Worm (Caenorhabditis elegans) whole organism, L3 larva: ENCODE results near the gene Y53F4B.25.
"Not testable (repeated sequence)": the region's sequence is repeated elsewhere in the genome, so short reads cannot be mapped to it uniquely, and the experiment has no call there.

Source experiments
- R02D3.7 ChIP-seq: fragments of 150-350 bp; optimal IDR thresholded peaks from 2 replicates; lab custom pipeline; 2014; ENCODE audit warnings: missing biosample characterization, missing genetic modification characterization
- ZK546.5 ChIP-seq: sonication (generic microtip); optimal IDR thresholded peaks from 2 replicates; lab custom pipeline; 2017; ENCODE audit warnings: missing biosample characterization, missing genetic modification characterization
- aly-2 ChIP-seq: fragments of 150-350 bp; optimal IDR thresholded peaks from 2 replicates; lab custom pipeline; 2014; ENCODE audit warnings: missing biosample characterization, missing genetic modification characterization
- ama-1 ChIP-seq: fragments of 150-350 bp; optimal IDR thresholded peaks from 2 replicates; lab custom pipeline; 2018
- ceh-16 ChIP-seq: sonication (generic microtip); optimal IDR thresholded peaks from 2 replicates; lab custom pipeline; 2017; ENCODE audit warnings: missing biosample characterization, missing genetic modification characterization
- ceh-28 ChIP-seq: fragments of 150-350 bp; optimal IDR thresholded peaks from 2 replicates; lab custom pipeline; 2014; ENCODE audit warnings: missing biosample characterization, missing genetic modification reagents, missing genetic modification characterization
- ceh-9 ChIP-seq: sonication (generic microtip); optimal IDR thresholded peaks from 2 replicates; lab custom pipeline; 2018; ENCODE audit warnings: missing biosample characterization, missing genetic modification characterization
- daf-12 ChIP-seq: fragments of 150-350 bp; optimal IDR thresholded peaks from 2 replicates; lab custom pipeline; 2014; ENCODE audit warnings: missing biosample characterization, missing genetic modification reagents, missing genetic modification characterization
- egl-27 ChIP-seq: sonication (generic microtip); optimal IDR thresholded peaks from 4 replicates; lab custom pipeline; 2017; ENCODE audit warnings: missing biosample characterization, missing genetic modification reagents, missing genetic modification characterization
- egl-5 ChIP-seq: fragments of 150-350 bp; optimal IDR thresholded peaks from 2 replicates; lab custom pipeline; 2017; ENCODE audit warnings: missing biosample characterization, missing genetic modification reagents, missing genetic modification characterization, inconsistent platforms
- elt-1 ChIP-seq: fragments of 150-350 bp; optimal IDR thresholded peaks from 2 replicates; lab custom pipeline; 2014; ENCODE audit warnings: missing biosample characterization, missing genetic modification characterization
- elt-3 ChIP-seq, 3 experiments: fragments of 150-350 bp in 1 of 3; sonication (generic microtip) in 2 of 3; optimal IDR thresholded peaks; 2 replicates in 2 of 3; 4 replicates in 1 of 3; lab custom pipeline; 2014 to 2017; ENCODE audit warnings: missing biosample characterization in 3 of 3, missing genetic modification characterization in 3 of 3
- eor-1 ChIP-seq, 2 experiments: fragments of 150-350 bp; optimal IDR thresholded peaks; 2 replicates each; lab custom pipeline; 2014 to 2018; ENCODE audit warnings: missing biosample characterization in 2 of 2, missing genetic modification characterization in 2 of 2
- fkh-10 ChIP-seq: sonication (generic microtip); optimal IDR thresholded peaks from 2 replicates; lab custom pipeline; 2017; ENCODE audit warnings: missing biosample characterization, missing genetic modification reagents, missing genetic modification characterization
- fos-1 ChIP-seq: fragments of 150-350 bp; optimal IDR thresholded peaks from 2 replicates; lab custom pipeline; 2014; ENCODE audit warnings: missing biosample characterization, missing genetic modification characterization
- hmg-11 ChIP-seq: sonication (generic microtip); optimal IDR thresholded peaks from 2 replicates; lab custom pipeline; 2016; ENCODE audit warnings: missing genetic modification characterization, missing compliant biosample characterization
- jun-1 ChIP-seq: fragments of 150-350 bp; optimal IDR thresholded peaks from 2 replicates; lab custom pipeline; 2014; ENCODE audit warnings: missing biosample characterization, missing genetic modification reagents, missing genetic modification characterization
- lin-15B ChIP-seq: fragments of 150-350 bp; optimal IDR thresholded peaks from 2 replicates; lab custom pipeline; 2014; ENCODE audit warnings: missing biosample characterization, missing genetic modification characterization
- lsy-12 ChIP-seq: sonication (generic microtip); optimal IDR thresholded peaks from 2 replicates; lab custom pipeline; 2016; ENCODE audit warnings: mild to moderate bottlenecking, missing genetic modification characterization, missing compliant biosample characterization
- mdl-1 ChIP-seq: fragments of 150-350 bp; optimal IDR thresholded peaks from 2 replicates; lab custom pipeline; 2014; ENCODE audit warnings: missing biosample characterization, missing genetic modification characterization
- mml-1 ChIP-seq: fragments of 150-350 bp; sonication (generic microtip); optimal IDR thresholded peaks from 3 replicates; lab custom pipeline; 2014; ENCODE audit warnings: missing biosample characterization, missing genetic modification characterization
- nfya-1 ChIP-seq: sonication (generic microtip); optimal IDR thresholded peaks from 2 replicates; lab custom pipeline; 2017; ENCODE audit warnings: missing genetic modification characterization, mild to moderate bottlenecking, missing compliant biosample characterization, antibody characterized with exemption, moderate library complexity; ENCODE audit not compliant: insufficient read depth
- nhr-11 ChIP-seq: fragments of 150-350 bp; optimal IDR thresholded peaks from 2 replicates; lab custom pipeline; 2014; ENCODE audit warnings: missing biosample characterization, missing genetic modification characterization
- nhr-12 ChIP-seq: fragments of 150-350 bp; optimal IDR thresholded peaks from 2 replicates; lab custom pipeline; 2014; ENCODE audit warnings: missing biosample characterization, missing genetic modification characterization
- nhr-237 ChIP-seq: fragments of 150-350 bp; optimal IDR thresholded peaks from 2 replicates; lab custom pipeline; 2014; ENCODE audit warnings: missing biosample characterization, missing genetic modification characterization
- nhr-25 ChIP-seq: sonication (generic microtip); optimal IDR thresholded peaks from 2 replicates; lab custom pipeline; 2017; ENCODE audit warnings: missing biosample characterization, missing genetic modification characterization
- nhr-43 ChIP-seq: sonication (generic microtip); optimal IDR thresholded peaks from 2 replicates; lab custom pipeline; 2016; ENCODE audit warnings: mild to moderate bottlenecking, missing genetic modification characterization, missing compliant biosample characterization; ENCODE audit not compliant: poor library complexity, severe bottlenecking
- nhr-76 ChIP-seq: fragments of 150-350 bp; sonication (generic microtip); optimal IDR thresholded peaks from 5 replicates; lab custom pipeline; 2014; ENCODE audit warnings: missing biosample characterization, missing genetic modification characterization
- nhr-77 ChIP-seq: fragments of 150-350 bp; optimal IDR thresholded peaks from 2 replicates; lab custom pipeline; 2014; ENCODE audit warnings: missing biosample characterization, missing genetic modification characterization
- pha-4 ChIP-seq: fragments of 150-350 bp; optimal IDR thresholded peaks from 2 replicates; lab custom pipeline; 2014; ENCODE audit warnings: missing biosample characterization, missing genetic modification reagents, missing genetic modification characterization
- pqm-1 ChIP-seq: fragments of 150-350 bp; optimal IDR thresholded peaks from 2 replicates; lab custom pipeline; 2017; ENCODE audit warnings: missing biosample characterization, missing genetic modification characterization, inconsistent platforms
- sea-2 ChIP-seq: fragments of 150-350 bp; sonication (generic microtip); optimal IDR thresholded peaks from 4 replicates; lab custom pipeline; 2014; ENCODE audit warnings: missing biosample characterization, missing genetic modification reagents, missing genetic modification characterization
- skn-1 ChIP-seq: fragments of 150-350 bp; optimal IDR thresholded peaks from 2 replicates; lab custom pipeline; 2014; ENCODE audit warnings: missing biosample characterization, missing genetic modification characterization
- snpc-4 ChIP-seq: fragments of 150-350 bp; optimal IDR thresholded peaks from 2 replicates; lab custom pipeline; 2014; ENCODE audit warnings: missing biosample characterization, missing genetic modification characterization
- zag-1 ChIP-seq: fragments of 150-350 bp; optimal IDR thresholded peaks from 2 replicates; lab custom pipeline; 2014; ENCODE audit warnings: missing biosample characterization, missing genetic modification characterization
- ztf-11 ChIP-seq: fragments of 150-350 bp; optimal IDR thresholded peaks from 2 replicates; lab custom pipeline; 2014; ENCODE audit warnings: missing biosample characterization, missing genetic modification characterization

Gene Y53F4B.25

ce11 chrII:15134332-15134731 is 1.7 kb upstream of the Y53F4B.25 start, which contains the start of gene Y53F4B.24:
TSS of gene Y53F4B.24 (minus strand) at chrII:15134432.
- TF ChIP-seq ztf-11 (tag; lab: Kevin White, UChicago) (no peak), nhr-77 (no peak), mdl-1 (tag; lab: Kevin White, UChicago) (no peak), ceh-16 (tag; lab: Kevin White, UChicago) (no peak), elt-3 (tag; optimal IDR thresholded peaks at IDR 0.05; lab: Kevin White, UChicago) (no peak), daf-12 (tag; lab: Kevin White, UChicago) (no peak)

DNA sequence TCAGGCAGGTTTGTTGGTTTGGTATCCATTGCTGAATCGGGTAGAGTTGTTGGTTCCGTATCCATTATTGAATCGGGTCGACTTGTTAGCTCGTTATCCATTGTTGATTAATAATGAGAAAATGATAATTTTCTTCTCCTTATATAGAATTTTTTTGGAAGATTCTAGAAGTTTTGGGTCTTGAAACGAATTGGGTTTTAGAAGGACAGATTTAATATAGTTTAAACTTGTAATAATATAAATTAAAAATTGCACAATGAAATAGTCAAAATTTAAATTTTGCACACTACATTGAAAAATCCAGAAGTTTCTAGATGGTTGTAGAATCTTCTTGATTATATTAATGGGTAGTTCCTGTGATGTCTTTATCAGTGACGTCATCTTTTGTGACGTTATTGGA is 4.9 kb downstream of the Y53F4B.25 start, which contains the start of gene Y53F4B.26:
Y53F4B.26 (minus strand) TSS at position 101 of the 400 bp plus-strand sequence.
- not testable (repeated sequence) for TF ChIP-seq lsy-12; pha-4; jun-1 (tag; lab: Kevin White, UChicago)
- TF ChIP-seq, all 47 proteins: peak for 0; not testable (repeated sequence) for 47

ce11 chrII:15143729-15144128 is 7.7 kb downstream of the Y53F4B.25 start:
- TF ChIP-seq zag-1 (tag; lab: Kevin White, UChicago) (no peak), elt-1 (tag; lab: Kevin White, UChicago) (no peak), nhr-76 (tag; lab: Kevin White, UChicago) (no peak), lin-15B (no peak), ceh-28 (tag; lab: Kevin White, UChicago) (no peak), mml-1 (tag; lab: Kevin White, UChicago) (no peak), pha-4 (no peak), ceh-9 (no peak), elt-3 (tag; optimal IDR thresholded peaks at IDR 0.05; lab: Kevin White, UChicago) (no peak), eor-1 (tag; optimal IDR thresholded peaks at IDR 0.05; lab: Kevin White, UChicago) (no peak), ama-1 (no peak), fos-1 (tag; lab: Kevin White, UChicago) (no peak), R02D3.7 (no peak), snpc-4 (tag; lab: Kevin White, UChicago) (no peak)

DNA sequence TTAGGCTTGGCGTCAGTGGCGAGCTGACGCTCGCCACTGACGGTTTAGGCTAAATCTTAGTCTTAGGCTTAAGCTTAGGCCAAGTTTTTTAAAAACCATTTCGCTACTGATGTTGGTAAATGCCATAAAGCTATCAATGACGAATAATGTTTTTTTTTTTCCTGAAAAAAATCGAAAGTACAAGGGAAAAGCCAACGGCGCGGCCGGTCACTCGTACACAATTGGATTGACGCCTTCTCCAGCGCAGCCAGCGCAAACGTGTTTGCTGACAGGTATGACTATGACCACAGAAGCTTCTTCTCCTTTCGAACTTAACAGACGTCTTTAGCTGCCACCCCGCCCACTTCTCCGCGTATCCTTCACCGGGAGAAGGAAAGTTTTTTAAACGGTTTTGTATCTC is 9.6 kb downstream of the Y53F4B.25 start, which contains the start of gene Y53F4B.27:
Y53F4B.27 (plus strand) TSS at position 301 of the 400 bp plus-strand sequence.
- TF ChIP-seq pqm-1 (tag; lab: Kevin White, UChicago) (no peak), aly-2 (tag; lab: Kevin White, UChicago) (no peak), egl-5 (tag; lab: Kevin White, UChicago) (no peak), elt-1 (tag; lab: Kevin White, UChicago) (no peak), nhr-76 (tag; lab: Kevin White, UChicago) (no peak), daf-12 (tag; lab: Kevin White, UChicago) (no peak), hmg-11 (no peak)

ce11 chrII:15148442-15148841 is 12.5 kb downstream of the Y53F4B.25 start:
- TF ChIP-seq ceh-9 (no peak), egl-5 (tag; lab: Kevin White, UChicago) (peak; percentile 61), nhr-237 (tag; lab: Kevin White, UChicago) (no peak), snpc-4 (tag; lab: Kevin White, UChicago) (no peak), nhr-76 (tag; lab: Kevin White, UChicago) (no peak)

DNA sequence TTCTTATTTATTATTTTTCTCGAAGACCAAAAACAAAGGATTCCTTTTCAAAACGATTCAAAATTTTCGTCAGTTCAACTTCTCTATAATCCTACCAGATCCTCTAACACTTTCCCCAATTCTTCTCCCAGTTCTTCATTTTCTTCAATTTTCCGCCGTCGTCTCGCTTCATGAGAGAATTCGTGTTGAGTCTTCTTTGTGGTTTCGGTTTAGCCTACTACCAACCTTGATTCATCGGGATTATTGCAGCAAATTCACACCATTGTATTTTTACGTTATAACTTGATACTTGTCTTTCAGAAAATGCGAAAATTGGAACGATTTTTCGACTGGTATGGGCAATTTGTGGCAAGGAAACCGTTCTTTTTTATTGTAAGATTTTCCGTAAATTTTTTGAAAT is 21.9 kb downstream of the Y53F4B.25 start, which contains the start of gene ptr-20:
ptr-20 (plus strand) TSS at position 301 of the 400 bp plus-strand sequence.
- TF ChIP-seq elt-1 (tag; lab: Kevin White, UChicago) (no peak), pha-4 (no peak), nhr-11 (tag; lab: Kevin White, UChicago) (no peak), sea-2 (GFP tag; lab: Kevin White, UChicago) (no peak), eor-1 (tag; optimal IDR thresholded peaks at IDR 0.05; lab: Kevin White, UChicago) (no peak), nhr-43 (tag; lab: Kevin White, UChicago) (no peak), nhr-25 (tag; lab: Kevin White, UChicago) (no peak), ZK546.5 (tag; lab: Kevin White, UChicago) (no peak), egl-27 (tag; lab: Kevin White, UChicago) (no peak), elt-3 (tag; optimal IDR thresholded peaks at IDR 0.05; lab: Kevin White, UChicago) (no peak), nfya-1 (tag; lab: Kevin White, UChicago) (no peak), skn-1 (tag; lab: Kevin White, UChicago) (no peak), zag-1 (tag; lab: Kevin White, UChicago) (no peak), fkh-10 (GFP tag; lab: Kevin White, UChicago) (no peak), hmg-11 (no peak), fos-1 (tag; lab: Kevin White, UChicago) (no peak), nhr-12 (tag; lab: Kevin White, UChicago) (no peak)
